Fruit fly (Drosophila melanogaster) whole organism, embryonic: ENCODE data around the gene capu.
A peak's percentile ranks its signal among the peaks of the same experiment; 100 is the strongest.

Source experiments
- Bgb ChIP-seq: fragments of 200-800 bp; sonication (Bioruptor generic); IDR thresholded peaks from 2 replicates; pipeline ENCODE4 v1.3.6; 2022; ENCODE audit warnings: missing biosample characterization, missing genetic modification characterization; ENCODE audit not compliant: partially characterized antibody
- CG10321 ChIP-seq: fragments of 200-800 bp; sonication (Bioruptor generic); IDR thresholded peaks from 2 replicates; pipeline ENCODE4 v1.3.6; 2022; ENCODE audit warnings: missing biosample characterization, missing genetic modification characterization
- CG10565 ChIP-seq: fragments of 200-800 bp; sonication (Bioruptor generic); optimal IDR thresholded peaks from 3 replicates; lab custom pipeline; 2016; ENCODE audit warnings: missing biosample characterization, mild to moderate bottlenecking, missing genetic modification characterization
- CG12236 ChIP-seq: fragments of 200-800 bp; sonication (Bioruptor generic); optimal IDR thresholded peaks from 2 replicates; lab custom pipeline; 2016; ENCODE audit warnings: missing biosample characterization, missing genetic modification characterization
- CG12744 ChIP-seq: fragments of 200-800 bp; sonication (Bioruptor generic); optimal IDR thresholded peaks from 2 replicates; lab custom pipeline; 2016; ENCODE audit warnings: missing biosample characterization, missing genetic modification characterization
- CG15073 ChIP-seq: fragments of 200-800 bp; sonication (Bioruptor generic); optimal IDR thresholded peaks from 2 replicates; lab custom pipeline; 2016; ENCODE audit warnings: missing biosample characterization, missing genetic modification characterization
- CG15479 ChIP-seq: fragments of 200-800 bp; sonication (Bioruptor generic); optimal IDR thresholded peaks from 3 replicates; lab custom pipeline; 2019; ENCODE audit warnings: missing biosample characterization, mild to moderate bottlenecking, missing genetic modification characterization, moderate library complexity
- CG1647 ChIP-seq: fragments of 200-800 bp; sonication (Bioruptor generic); optimal IDR thresholded peaks from 3 replicates; lab custom pipeline; 2016; ENCODE audit warnings: missing biosample characterization, missing genetic modification characterization
- CG17912 ChIP-seq: fragments of 200-800 bp; sonication (Bioruptor generic); optimal IDR thresholded peaks from 2 replicates; lab custom pipeline; 2018; ENCODE audit warnings: missing biosample characterization, mild to moderate bottlenecking, missing genetic modification characterization
- CG1832 ChIP-seq: fragments of 200-800 bp; sonication (Bioruptor generic); optimal IDR thresholded peaks from 2 replicates; lab custom pipeline; 2017; ENCODE audit warnings: missing biosample characterization, mild to moderate bottlenecking, missing genetic modification characterization, inconsistent platforms
- CG34422 ChIP-seq: fragments of 200-800 bp; sonication (Bioruptor generic); IDR thresholded peaks from 3 replicates; pipeline ENCODE4 v1.3.6; 2022; ENCODE audit warnings: missing biosample characterization, missing genetic modification characterization
- CG4282 ChIP-seq: fragments of 200-800 bp; sonication (Bioruptor generic); optimal IDR thresholded peaks from 2 replicates; lab custom pipeline; 2016; ENCODE audit warnings: missing biosample characterization, missing genetic modification characterization
- CG6254 ChIP-seq: fragments of 200-800 bp; sonication (Bioruptor generic); optimal IDR thresholded peaks from 3 replicates; lab custom pipeline; 2017; ENCODE audit warnings: mild to moderate bottlenecking, missing biosample characterization, missing genetic modification reagents, missing genetic modification characterization
- CG7271 ChIP-seq: fragments of 200-800 bp; sonication (Bioruptor generic); optimal IDR thresholded peaks from 2 replicates; lab custom pipeline; 2018; ENCODE audit warnings: missing biosample characterization, mild to moderate bottlenecking, missing genetic modification characterization, moderate library complexity
- CG7839 ChIP-seq: fragments of 200-800 bp; sonication (Bioruptor generic); optimal IDR thresholded peaks from 3 replicates; lab custom pipeline; 2018; ENCODE audit warnings: missing biosample characterization, mild to moderate bottlenecking, missing genetic modification characterization, moderate library complexity
- CG8388 ChIP-seq: fragments of 200-800 bp; sonication (Bioruptor generic); optimal IDR thresholded peaks from 2 replicates; lab custom pipeline; 2019; ENCODE audit warnings: missing biosample characterization, mild to moderate bottlenecking, missing genetic modification characterization, moderate library complexity
- CG8478 ChIP-seq: fragments of >200 bp; optimal IDR thresholded peaks from 2 replicates; lab custom pipeline; 2018
- CG9609 ChIP-seq: fragments of 200-800 bp; sonication (Bioruptor generic); optimal IDR thresholded peaks from 3 replicates; lab custom pipeline; 2016; ENCODE audit warnings: missing biosample characterization, missing genetic modification characterization
- CkIIα-i1 ChIP-seq: fragments of 200-800 bp; sonication (Bioruptor generic); IDR thresholded peaks from 2 replicates; pipeline ENCODE4 v1.3.6; 2022; ENCODE audit warnings: missing biosample characterization, missing genetic modification characterization
- CoRest ChIP-seq: fragments of 200-800 bp; sonication (Bioruptor generic); optimal IDR thresholded peaks from 3 replicates; lab custom pipeline; 2018; ENCODE audit warnings: missing biosample characterization, mild to moderate bottlenecking, missing genetic modification characterization, moderate library complexity
- D19B ChIP-seq: fragments of 200-800 bp; sonication (Bioruptor generic); optimal IDR thresholded peaks from 2 replicates; lab custom pipeline; 2017; ENCODE audit warnings: missing biosample characterization, mild to moderate bottlenecking, missing genetic modification characterization
- Deaf1 ChIP-seq: fragments of 200-800 bp; optimal IDR thresholded peaks from 3 replicates; lab custom pipeline; 2019; ENCODE audit warnings: missing biosample characterization, mild to moderate bottlenecking, missing genetic modification characterization, moderate library complexity
- Dp ChIP-seq: fragments of 200-800 bp; sonication (Bioruptor generic); optimal IDR thresholded peaks from 2 replicates; lab custom pipeline; 2018; ENCODE audit warnings: missing biosample characterization, mild to moderate bottlenecking, missing genetic modification characterization, moderate library complexity
- Eip74EF ChIP-seq, 2 experiments: fragments of 200-800 bp in 1 of 2; fragments of >200 bp in 1 of 2; sonication (Bioruptor generic) in 1 of 2; optimal IDR thresholded peaks; 2 replicates each; lab custom pipeline; 2017 to 2019; ENCODE audit warnings: missing biosample characterization in 2 of 2, missing genetic modification characterization in 2 of 2, mild to moderate bottlenecking in 1 of 2, moderate library complexity in 1 of 2
- HLHmδ ChIP-seq: fragments of 200-800 bp; sonication (Bioruptor generic); optimal IDR thresholded peaks from 2 replicates; lab custom pipeline; 2018; ENCODE audit warnings: missing biosample characterization, mild to moderate bottlenecking, missing genetic modification characterization, moderate library complexity
- Jarid2 ChIP-seq: fragments of 200-800 bp; sonication (Bioruptor generic); optimal IDR thresholded peaks from 3 replicates; lab custom pipeline; 2017; ENCODE audit warnings: mild to moderate bottlenecking, missing biosample characterization, missing genetic modification reagents, missing genetic modification characterization
- Sox100B ChIP-seq: fragments of 200-800 bp; sonication (Bioruptor generic); optimal IDR thresholded peaks from 3 replicates; lab custom pipeline; 2018; ENCODE audit warnings: missing biosample characterization, mild to moderate bottlenecking, missing genetic modification characterization
- Sry-β ChIP-seq: fragments of 200-800 bp; sonication (Bioruptor generic); optimal IDR thresholded peaks from 2 replicates; lab custom pipeline; 2018; ENCODE audit warnings: missing biosample characterization, mild to moderate bottlenecking, missing genetic modification characterization, moderate library complexity
- TFAM ChIP-seq: fragments of 200-800 bp; sonication (Bioruptor generic); optimal IDR thresholded peaks from 2 replicates; lab custom pipeline; 2017; ENCODE audit warnings: missing biosample characterization, missing genetic modification characterization, inconsistent platforms
- Trl ChIP-seq, 3 experiments: fragments of >200 bp in 2 of 3; fragments of 200-800 bp in 1 of 3; sonication (Bioruptor generic) in 1 of 3; optimal IDR thresholded peaks; 2 replicates in 1 of 3; 3 replicates in 2 of 3; lab custom pipeline; 2016 to 2017; ENCODE audit warnings: missing biosample characterization in 1 of 3, missing genetic modification characterization in 1 of 3
- Xrp1 ChIP-seq: fragments of 200-800 bp; sonication (Bioruptor generic); IDR thresholded peaks from 2 replicates; pipeline ENCODE4 v1.3.6; 2022; ENCODE audit warnings: missing biosample characterization, missing genetic modification characterization
- YL-1 ChIP-seq: fragments of 200-800 bp; sonication (Bioruptor generic); optimal IDR thresholded peaks from 3 replicates; lab custom pipeline; 2017; ENCODE audit warnings: missing biosample characterization, mild to moderate bottlenecking, missing genetic modification characterization
- abd-A ChIP-seq: fragments of 200-800 bp; sonication (Bioruptor generic); optimal IDR thresholded peaks from 3 replicates; lab custom pipeline; 2019; ENCODE audit warnings: missing biosample characterization, mild to moderate bottlenecking, missing genetic modification characterization, moderate library complexity
- ac ChIP-seq: fragments of 200-800 bp; sonication (Bioruptor generic); optimal IDR thresholded peaks from 3 replicates; lab custom pipeline; 2017; ENCODE audit warnings: missing biosample characterization, mild to moderate bottlenecking, missing genetic modification characterization
- bcd ChIP-seq: fragments of 200-800 bp; sonication (Bioruptor generic); optimal IDR thresholded peaks from 2 replicates; lab custom pipeline; 2017; ENCODE audit warnings: missing biosample characterization, mild to moderate bottlenecking, missing genetic modification characterization
- caup ChIP-seq: fragments of 200-800 bp; sonication (Bioruptor generic); optimal IDR thresholded peaks from 3 replicates; lab custom pipeline; 2017; ENCODE audit warnings: missing biosample characterization, mild to moderate bottlenecking, missing genetic modification characterization, moderate library complexity; ENCODE audit not compliant: severe bottlenecking
- chm ChIP-seq: fragments of 200-800 bp; sonication (Bioruptor generic); IDR thresholded peaks from 2 replicates; pipeline ENCODE4 v1.3.6; 2022; ENCODE audit warnings: missing biosample characterization, missing genetic modification characterization
- esg ChIP-seq: fragments of 200-800 bp; sonication (Bioruptor generic); conservative IDR thresholded peaks from 2 replicates; pipeline ENCODE4 v1.3.6; 2022; ENCODE audit warnings: missing biosample characterization, missing genetic modification characterization
- gcm ChIP-seq: fragments of 200-800 bp; sonication (Bioruptor generic); optimal IDR thresholded peaks from 2 replicates; lab custom pipeline; 2019; ENCODE audit warnings: missing biosample characterization, mild to moderate bottlenecking, missing genetic modification characterization, moderate library complexity
- grau ChIP-seq: fragments of 200-800 bp; optimal IDR thresholded peaks from 3 replicates; lab custom pipeline; 2019; ENCODE audit warnings: missing biosample characterization, mild to moderate bottlenecking, missing genetic modification characterization, moderate library complexity
- her ChIP-seq: fragments of 200-800 bp; sonication (Bioruptor generic); optimal IDR thresholded peaks from 2 replicates; lab custom pipeline; 2016; ENCODE audit warnings: missing biosample characterization, missing genetic modification characterization
- oc ChIP-seq: fragments of 200-800 bp; sonication (Bioruptor generic); optimal IDR thresholded peaks from 2 replicates; lab custom pipeline; 2018; ENCODE audit warnings: missing biosample characterization, mild to moderate bottlenecking, missing genetic modification characterization, moderate library complexity
- odd ChIP-seq: fragments of 200-800 bp; sonication (Bioruptor generic); optimal IDR thresholded peaks from 2 replicates; lab custom pipeline; 2017; ENCODE audit warnings: missing biosample characterization, mild to moderate bottlenecking, missing genetic modification characterization
- pb ChIP-seq: fragments of 200-800 bp; sonication (Bioruptor generic); optimal IDR thresholded peaks from 3 replicates; lab custom pipeline; 2016; ENCODE audit warnings: missing biosample characterization, missing genetic modification characterization
- pros ChIP-seq: fragments of 200-800 bp; sonication (Bioruptor generic); optimal IDR thresholded peaks from 3 replicates; lab custom pipeline; 2019; ENCODE audit warnings: missing biosample characterization, mild to moderate bottlenecking, missing genetic modification characterization, moderate library complexity
- schlank ChIP-seq: fragments of 200-800 bp; sonication (Bioruptor generic); optimal IDR thresholded peaks from 2 replicates; lab custom pipeline; 2018; ENCODE audit warnings: missing biosample characterization, mild to moderate bottlenecking, missing genetic modification characterization
- slp2 ChIP-seq: fragments of 200-800 bp; sonication (Bioruptor generic); optimal IDR thresholded peaks from 2 replicates; lab custom pipeline; 2016; ENCODE audit warnings: missing biosample characterization, missing genetic modification characterization
- z ChIP-seq: fragments of 200-800 bp; sonication (Bioruptor generic); IDR thresholded peaks from 3 replicates; pipeline ENCODE4 v1.3.6; 2022; ENCODE audit warnings: missing biosample characterization, missing genetic modification characterization

capu gene

DNA sequence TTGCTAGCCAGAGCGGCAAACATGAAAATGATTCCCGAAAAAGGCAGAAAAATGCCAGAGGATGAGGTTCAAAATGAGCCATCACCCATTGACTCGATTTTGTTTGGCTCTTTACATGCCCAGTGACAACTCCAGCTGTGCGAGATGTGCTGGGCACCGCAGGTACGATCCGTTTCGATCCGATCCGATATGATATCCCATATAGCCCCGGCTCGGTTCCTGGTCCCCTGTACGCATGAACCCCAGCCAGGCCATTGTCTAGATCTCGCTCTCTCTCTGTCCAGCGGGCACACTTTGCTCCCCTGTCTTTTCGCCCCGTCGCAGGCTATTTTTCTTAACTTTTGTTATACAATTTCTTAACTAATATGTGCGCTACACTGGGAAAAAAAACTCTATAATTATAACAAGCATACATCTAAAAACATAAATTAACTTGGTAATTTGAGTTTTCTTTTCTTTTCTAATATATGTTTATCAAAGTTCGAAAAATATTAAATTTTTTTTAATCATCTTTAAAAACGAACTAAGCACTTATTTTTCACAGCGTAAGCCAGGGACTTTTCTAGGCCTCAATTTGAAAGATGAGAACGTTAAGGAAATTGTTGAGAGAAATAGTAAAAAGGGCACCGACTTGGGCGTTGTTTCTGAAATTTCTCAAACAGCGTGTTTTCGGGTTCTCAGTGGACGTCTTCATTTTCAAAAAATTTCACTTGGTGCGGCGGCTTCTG lies 75.1 kb downstream of the capu start (continued):
- TF ChIP-seq CG15479 (GFP tag; lab: Kevin White, UChicago), result peak; percentile 85
- no peak for TF ChIP-seq CkIIα-i1 (GFP tag; lab: Robert Waterston, UW)
- TF ChIP-seq CG10321 (GFP tag; lab: Robert Waterston, UW), result no peak
- TF ChIP-seq esg, result 0 out of 2 replicates have a peak, but pooled peaks have one; percentile 29
- peak; percentile 13 for TF ChIP-seq YL-1 (GFP tag; lab: Kevin White, UChicago)
- TF ChIP-seq Sox100B (GFP tag; lab: Kevin White, UChicago), result peak; percentile 74
- TF ChIP-seq bcd (GFP tag; lab: Kevin White, UChicago), result peak; percentile 41
- TF ChIP-seq CG12744 (GFP tag; lab: Kevin White, UChicago), result peak; percentile 43
- peak; percentile 91 for TF ChIP-seq ac (GFP tag; lab: Kevin White, UChicago)
- TF ChIP-seq Xrp1 (GFP tag; lab: Robert Waterston, UW), result peak; percentile 92
- peak; percentile 9 for TF ChIP-seq odd (GFP tag; lab: Kevin White, UChicago)
- no peak for TF ChIP-seq D19B (GFP tag; lab: Kevin White, UChicago)
- TF ChIP-seq CG7271 (tag; lab: Kevin White, UChicago), result peak; percentile 95
- TF ChIP-seq slp2 (GFP tag; lab: Kevin White, UChicago), result peak; percentile 38
- peak; percentile 76 for TF ChIP-seq CG6254
- peak; percentile 30 for TF ChIP-seq TFAM
- TF ChIP-seq schlank (tag; lab: Kevin White, UChicago), result no peak
- TF ChIP-seq CG17912 (GFP tag; lab: Kevin White, UChicago), result no peak
- TF ChIP-seq CG15073 (GFP tag; lab: Kevin White, UChicago), result peak; percentile 21
- no peak for TF ChIP-seq CG4282
- TF ChIP-seq CG9609 (GFP tag; lab: Kevin White, UChicago), result peak; percentile 16
- peak; percentile 97 for TF ChIP-seq pros (GFP tag; lab: Kevin White, UChicago)
- no peak for TF ChIP-seq CG34422 (GFP tag; lab: Robert Waterston, UW)
- no peak for TF ChIP-seq CG10565 (GFP tag; lab: Kevin White, UChicago)
- TF ChIP-seq, all 482 proteins: peak for 210

DNA sequence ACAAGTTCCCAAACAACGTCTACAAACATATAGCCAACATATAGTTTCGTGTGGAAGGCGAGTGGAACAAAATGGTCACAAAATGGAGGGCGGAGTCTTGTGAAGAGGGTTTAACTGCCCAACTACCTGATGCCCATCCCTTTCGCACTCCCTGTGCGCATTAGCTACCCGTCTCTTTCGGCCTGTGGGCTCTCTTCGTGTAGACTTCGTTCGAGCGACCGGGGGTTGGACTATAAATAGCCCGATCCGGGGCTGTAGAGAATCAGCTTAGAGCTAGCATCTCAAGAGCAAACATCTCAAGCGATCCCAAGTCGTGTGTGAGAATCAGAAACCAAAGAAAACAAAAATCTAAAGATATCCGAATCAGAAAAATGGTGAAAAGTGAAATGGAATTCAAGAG lies 77.2 kb downstream of the capu start, which contains the start of gene slp1:
slp1 (plus strand) TSS at position 263 of the 400 bp plus-strand sequence.
- TF ChIP-seq CG1832 (GFP tag; lab: Kevin White, UChicago), result peak; percentile 94
- peak; percentile 26 for TF ChIP-seq CoRest (tag; lab: Kevin White, UChicago)
- TF ChIP-seq pb (GFP tag; lab: Kevin White, UChicago), result no peak
- peak; percentile 74 for TF ChIP-seq abd-A (tag; lab: Kevin White, UChicago)
- no peak for TF ChIP-seq Eip74EF (GFP tag; optimal IDR thresholded peaks at IDR 0.05; lab: Kevin White, UChicago)
- TF ChIP-seq CG12236, result no peak
- no peak for TF ChIP-seq CG7839 (tag; lab: Kevin White, UChicago)
- TF ChIP-seq caup (GFP tag; lab: Kevin White, UChicago), result no peak
- no peak for TF ChIP-seq CG8478 (lab: Kevin White, UChicago)
- TF ChIP-seq HLHmδ (GFP tag; lab: Kevin White, UChicago), result peak; percentile 13
- TF ChIP-seq Bgb, result peak; percentile 34; the same call in 1 of the 2 replicates
- peak; percentile 12; the same call in 1 of the 2 replicates for TF ChIP-seq chm
- peak; percentile 58; the same call in 1 of the 3 replicates for TF ChIP-seq z (GFP tag; lab: Robert Waterston, UW)
- peak; percentile 94 for TF ChIP-seq Jarid2
- TF ChIP-seq Dp (GFP tag; lab: Kevin White, UChicago), result no peak
- TF ChIP-seq CG15479 (GFP tag; lab: Kevin White, UChicago), result peak; percentile 20
- TF ChIP-seq grau, result no peak
- TF ChIP-seq Sry-β (GFP tag; lab: Kevin White, UChicago), result no peak
- TF ChIP-seq gcm, result peak; percentile 37
- peak; percentile 95 for TF ChIP-seq Deaf1 (tag; lab: Kevin White, UChicago)
- TF ChIP-seq CG1647 (GFP tag; lab: Kevin White, UChicago), result no peak
- TF ChIP-seq oc (tag; lab: Kevin White, UChicago), result peak; percentile 80
- no peak for TF ChIP-seq her (GFP tag; lab: Kevin White, UChicago)
- TF ChIP-seq Trl (optimal IDR thresholded peaks at IDR 0.05; lab: Kevin White, UChicago), result peak in 1 of 2 experiments; percentile 30
- TF ChIP-seq Trl (GFP tag; optimal IDR thresholded peaks at IDR 0.05; lab: Kevin White, UChicago), result no peak
- TF ChIP-seq CG8388 (GFP tag; lab: Kevin White, UChicago), result no peak
